Worm (Caenorhabditis elegans) whole organism, L4 larva: ENCODE measurements around the gene pho-8.

Source experiments
- F26F4.8 ChIP-seq: fragments of 200-800 bp; sonication (Bioruptor generic); conservative IDR thresholded peaks from 2 replicates; pipeline ENCODE4 v1.3.6; 2022; ENCODE audit warnings: missing genetic modification characterization, missing compliant biosample characterization
- F37D6.2 ChIP-seq: sonication (generic microtip); optimal IDR thresholded peaks from 2 replicates; lab custom pipeline; 2016; ENCODE audit warnings: mild to moderate bottlenecking, missing genetic modification characterization, missing compliant biosample characterization
- F49E8.2 ChIP-seq: sonication (generic microtip); optimal IDR thresholded peaks from 2 replicates; lab custom pipeline; 2016; ENCODE audit warnings: missing compliant biosample characterization, mild to moderate bottlenecking, missing genetic modification characterization, borderline replicate concordance
- T20F7.1 ChIP-seq: fragments of 200-800 bp; sonication (Bioruptor generic); optimal IDR thresholded peaks from 2 replicates; lab custom pipeline; 2018; ENCODE audit warnings: mild to moderate bottlenecking, missing genetic modification characterization, missing compliant biosample characterization
- Y105C5A.15 ChIP-seq: fragments of 200-800 bp; sonication (Bioruptor generic); IDR thresholded peaks from 2 replicates; pipeline ENCODE4 v1.3.6; 2022; ENCODE audit warnings: missing genetic modification characterization, missing compliant biosample characterization
- Y5F2A.4 ChIP-seq: fragments of 200-800 bp; sonication (Bioruptor generic); optimal IDR thresholded peaks from 2 replicates; lab custom pipeline; 2018; ENCODE audit warnings: mild to moderate bottlenecking, missing genetic modification characterization, missing compliant biosample characterization
- ZK337.2 ChIP-seq: fragments of 200-800 bp; sonication (Bioruptor generic); IDR thresholded peaks from 2 replicates; pipeline ENCODE4 v1.3.6; 2022; ENCODE audit warnings: missing genetic modification reagents, missing genetic modification characterization, missing compliant biosample characterization
- aha-1 ChIP-seq: fragments of 150-350 bp; peaks from one replicate; lab custom pipeline; 2014; ENCODE audit warnings: missing biosample characterization, missing genetic modification characterization
- aly-2 ChIP-seq: sonication (generic microtip); optimal IDR thresholded peaks from 2 replicates; lab custom pipeline; 2018; ENCODE audit warnings: missing biosample characterization, missing genetic modification characterization
- arid-1 ChIP-seq: fragments of 200-800 bp; sonication (Bioruptor generic); conservative IDR thresholded peaks from 2 replicates; pipeline ENCODE4 v1.3.6; 2022; ENCODE audit warnings: missing genetic modification reagents, missing genetic modification characterization, missing compliant biosample characterization
- ceh-20 ChIP-seq: fragments of 200-800 bp; sonication (Bioruptor generic); IDR thresholded peaks from 2 replicates; pipeline ENCODE4 v1.3.6; 2022; ENCODE audit warnings: missing genetic modification reagents, missing genetic modification characterization, missing compliant biosample characterization
- ceh-62 ChIP-seq: sonication (generic microtip); optimal IDR thresholded peaks from 2 replicates; lab custom pipeline; 2017; ENCODE audit warnings: missing biosample characterization, missing genetic modification characterization
- cey-2 ChIP-seq: sonication (generic microtip); optimal IDR thresholded peaks from 3 replicates; lab custom pipeline; 2017; ENCODE audit warnings: missing genetic modification characterization, mild to moderate bottlenecking, missing compliant biosample characterization, antibody characterized with exemption, borderline replicate concordance; ENCODE audit not compliant: insufficient read depth
- ctbp-1 ChIP-seq: fragments of 200-800 bp; sonication (Bioruptor generic); IDR thresholded peaks from 2 replicates; pipeline ENCODE4 v1.3.6; 2022; ENCODE audit warnings: missing genetic modification reagents, missing genetic modification characterization, missing compliant biosample characterization
- daf-12 ChIP-seq: fragments of 150-350 bp; optimal IDR thresholded peaks from 2 replicates; lab custom pipeline; 2014; ENCODE audit warnings: missing biosample characterization, missing genetic modification reagents, missing genetic modification characterization
- dmd-6 ChIP-seq: fragments of 200-800 bp; sonication (Bioruptor generic); IDR thresholded peaks from 2 replicates; pipeline ENCODE4 v1.3.6; 2022; ENCODE audit warnings: missing genetic modification reagents, missing genetic modification characterization, missing compliant biosample characterization
- dmd-9 ChIP-seq: fragments of 200-800 bp; sonication (Bioruptor generic); IDR thresholded peaks from 2 replicates; pipeline ENCODE4 v1.3.6; 2022; ENCODE audit warnings: missing genetic modification reagents, missing genetic modification characterization, missing compliant biosample characterization
- dve-1 ChIP-seq: sonication (generic microtip); optimal IDR thresholded peaks from 2 replicates; lab custom pipeline; 2017; ENCODE audit warnings: antibody characterized with exemption, mild to moderate bottlenecking, missing genetic modification characterization, missing compliant biosample characterization; ENCODE audit not compliant: insufficient read depth
- egl-27 ChIP-seq: sonication (generic microtip); optimal IDR thresholded peaks from 3 replicates; lab custom pipeline; 2017; ENCODE audit warnings: missing biosample characterization, missing genetic modification reagents, missing genetic modification characterization
- gei-8 ChIP-seq: fragments of 200-800 bp; sonication (Bioruptor generic); optimal IDR thresholded peaks from 2 replicates; lab custom pipeline; 2018; ENCODE audit warnings: mild to moderate bottlenecking, missing genetic modification characterization, missing compliant biosample characterization
- hlh-30 ChIP-seq: sonication (generic microtip); optimal IDR thresholded peaks from 2 replicates; lab custom pipeline; 2017; ENCODE audit warnings: antibody characterized with exemption, mild to moderate bottlenecking, missing genetic modification characterization, missing compliant biosample characterization; ENCODE audit not compliant: insufficient read depth
- hmg-1.1 ChIP-seq: fragments of 200-800 bp; sonication (Bioruptor generic); IDR thresholded peaks from 2 replicates; pipeline ENCODE4 v1.3.6; 2022; ENCODE audit warnings: missing genetic modification reagents, missing genetic modification characterization, missing compliant biosample characterization
- lsy-2 ChIP-seq, 2 experiments: fragments of 150-350 bp in 1 of 2; sonication (generic microtip) in 1 of 2; optimal IDR thresholded peaks; 2 replicates each; lab custom pipeline; 2014 to 2017; ENCODE audit warnings: missing biosample characterization in 2 of 2, missing genetic modification characterization in 2 of 2
- mdl-1 ChIP-seq, 2 experiments: fragments of 150-350 bp in 1 of 2; sonication (generic microtip) in 1 of 2; optimal IDR thresholded peaks; 2 replicates each; lab custom pipeline; 2014 to 2017; ENCODE audit warnings: missing biosample characterization in 2 of 2, missing genetic modification characterization in 2 of 2
- mep-1 ChIP-seq: fragments of 150-350 bp; sonication (generic microtip); optimal IDR thresholded peaks from 3 replicates; lab custom pipeline; 2014; ENCODE audit warnings: missing biosample characterization, missing genetic modification characterization
- nhr-237 ChIP-seq: sonication (generic microtip); optimal IDR thresholded peaks from 2 replicates; lab custom pipeline; 2017; ENCODE audit warnings: missing biosample characterization, missing genetic modification characterization
- nhr-25 ChIP-seq: sonication (generic microtip); optimal IDR thresholded peaks from 2 replicates; lab custom pipeline; 2017; ENCODE audit warnings: missing genetic modification characterization, mild to moderate bottlenecking, missing compliant biosample characterization, antibody characterized with exemption, moderate library complexity, borderline replicate concordance; ENCODE audit not compliant: insufficient read depth
- nhr-28 ChIP-seq: fragments of 150-350 bp; optimal IDR thresholded peaks from 2 replicates; lab custom pipeline; 2014; ENCODE audit warnings: missing biosample characterization, missing genetic modification characterization
- nhr-48 ChIP-seq: sonication (generic microtip); optimal IDR thresholded peaks from 2 replicates; lab custom pipeline; 2016; ENCODE audit warnings: mild to moderate bottlenecking, missing genetic modification characterization, missing compliant biosample characterization
- rbr-2 ChIP-seq: sonication (generic microtip); optimal IDR thresholded peaks from 2 replicates; lab custom pipeline; 2016; ENCODE audit warnings: missing genotype, missing genetic modification characterization, missing compliant biosample characterization
- snpc-1.2 ChIP-seq: fragments of 200-800 bp; sonication (Bioruptor generic); IDR thresholded peaks from 2 replicates; pipeline ENCODE4 v1.3.6; 2022; ENCODE audit warnings: missing genetic modification reagents, missing genetic modification characterization, missing compliant biosample characterization
- unc-62 ChIP-seq, 3 experiments: fragments of 150-350 bp in 1 of 3; sonication (generic microtip); optimal IDR thresholded peaks in 2 of 3; peaks in 1 of 3; 1 replicate in 1 of 3; 2 replicates in 2 of 3; lab custom pipeline; 2014 to 2017; ENCODE audit warnings: missing biosample characterization in 3 of 3, missing genetic modification characterization in 3 of 3, missing genetic modification reagents in 3 of 3, missing genotype in 1 of 3
- zag-1 ChIP-seq: fragments of 150-350 bp; optimal IDR thresholded peaks from 2 replicates; lab custom pipeline; 2014; ENCODE audit warnings: missing biosample characterization, missing genetic modification characterization
- ztf-7 ChIP-seq: fragments of 150-350 bp; optimal IDR thresholded peaks from 2 replicates; lab custom pipeline; 2014; ENCODE audit warnings: missing biosample characterization, missing genetic modification characterization

The pho-8 gene

DNA sequence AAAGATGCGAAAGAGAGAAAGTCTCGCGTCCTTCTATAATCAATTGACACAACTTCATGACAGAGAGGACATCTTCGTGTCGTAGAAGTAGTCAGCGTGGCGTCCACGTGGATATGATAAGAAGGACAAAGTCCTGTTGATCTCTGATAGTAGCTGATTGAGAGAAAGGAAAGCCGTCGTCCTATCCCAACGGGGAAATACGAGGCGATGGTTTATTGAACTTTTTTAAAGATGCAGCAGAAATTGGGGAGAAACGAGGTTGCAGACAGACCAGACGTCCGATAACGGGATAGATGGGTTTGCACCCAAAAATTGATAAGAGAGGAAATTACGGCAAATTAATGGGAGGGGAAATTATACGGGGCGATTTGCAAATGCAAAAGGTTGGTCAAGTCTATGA, 30.9 kb upstream of the pho-8 start (continued):
- TF ChIP-seq Y105C5A.15 (GFP tag; lab: Robert Waterston, UW): no peak
- TF ChIP-seq F26F4.8 (GFP tag; lab: Robert Waterston, UW): no peak
- no peak for TF ChIP-seq Y5F2A.4 (GFP tag; lab: Kevin White, UChicago)
- peak; percentile 83 to 94 for TF ChIP-seq mdl-1 (tag; optimal IDR thresholded peaks at IDR 0.05; lab: Kevin White, UChicago)
- TF ChIP-seq hmg-1.1 (GFP tag; lab: Robert Waterston, UW): 0 out of 2 replicates have a peak, but pooled peaks have one; percentile 11
- TF ChIP-seq zag-1: no peak
- no peak for TF ChIP-seq arid-1 (GFP tag; lab: Robert Waterston, UW)
- no peak for TF ChIP-seq snpc-1.2
- TF ChIP-seq cey-2 (tag; lab: Kevin White, UChicago): peak; percentile 94
- no peak for TF ChIP-seq daf-12 (tag; lab: Kevin White, UChicago)
- TF ChIP-seq gei-8: peak; percentile 86
- no peak for TF ChIP-seq aly-2
- no peak for TF ChIP-seq ztf-7 (tag; lab: Kevin White, UChicago)
- peak; percentile 98 for TF ChIP-seq nhr-48 (tag; lab: Kevin White, UChicago)

- TF ChIP-seq gei-8 (peak; percentile 55), cey-2 (tag; lab: Kevin White, UChicago) (peak; percentile 37), nhr-48 (tag; lab: Kevin White, UChicago) (peak; percentile 8), hlh-30 (tag; lab: Kevin White, UChicago) (peak; percentile 72), dmd-6 (GFP tag; lab: Robert Waterston, UW) (peak; percentile 70), nhr-28 (tag; lab: Kevin White, UChicago) (peak; percentile 49), nhr-237 (no peak), ZK337.2 (GFP tag; lab: Robert Waterston, UW) (no peak), ctbp-1 (GFP tag; lab: Robert Waterston, UW) (no peak), daf-12 (tag; lab: Kevin White, UChicago) (no peak), dve-1 (tag; lab: Kevin White, UChicago) (peak; percentile 28), F37D6.2 (tag; lab: Kevin White, UChicago) (no peak), rbr-2 (tag; lab: Kevin White, UChicago) (no peak), egl-27 (tag; lab: Kevin White, UChicago) (no peak), lsy-2 (tag; optimal IDR thresholded peaks at IDR 0.05; lab: Kevin White, UChicago) (peak in 1 of 2 experiments; percentile 48), ceh-62 (no peak), mdl-1 (tag; optimal IDR thresholded peaks at IDR 0.05; lab: Kevin White, UChicago) (peak in 1 of 2 experiments; percentile 63), T20F7.1 (GFP tag; lab: Kevin White, UChicago) (no peak), ceh-20 (GFP tag; lab: Robert Waterston, UW) (peak; percentile 66; the same call in 1 of the 2 replicates), nhr-25 (peak; percentile 33), mep-1 (tag; lab: Kevin White, UChicago) (no peak), ztf-7 (tag; lab: Kevin White, UChicago) (peak; percentile 78)
These were observed 29.9 kb upstream of the pho-8 start for ce11 chrV:11803518-11803994.

ce11 chrV:11809935-11810334, 23.5 kb upstream of the pho-8 start:
- peak; percentile 77 for TF ChIP-seq aha-1
- no peak for TF ChIP-seq dmd-9 (GFP tag; lab: Robert Waterston, UW)

DNA sequence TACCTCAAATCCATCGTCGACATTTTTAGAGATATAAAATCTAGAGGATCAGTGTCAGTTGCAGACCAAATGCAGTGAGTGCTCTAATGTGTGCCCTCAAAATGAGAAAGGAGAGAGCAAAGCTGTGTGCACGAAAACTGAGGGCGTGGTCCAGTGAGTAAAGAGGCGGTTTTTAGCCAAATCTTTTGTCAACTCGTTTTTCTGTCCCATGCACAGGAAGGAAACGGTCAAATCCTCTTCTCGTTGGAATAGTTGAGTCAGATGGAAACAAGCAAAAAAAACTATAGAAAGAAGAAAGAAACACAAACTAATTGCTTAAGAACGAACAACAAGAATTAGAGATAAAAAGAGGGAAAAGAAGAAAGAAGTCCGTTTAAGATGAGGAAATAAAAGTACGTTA, 21.5 kb upstream of the pho-8 start, which contains the start of gene D2023.3:
TSS of gene D2023.3 (minus strand) at position 101 of the 400 bp plus-strand sequence.
- TF ChIP-seq F49E8.2 (no peak), unc-62 (GFP tag; optimal IDR thresholded peaks at IDR 0.05 in 1 of 2; lab: Kevin White, UChicago) (peak in 1 of 2 experiments; percentile 72), unc-62 (tag; optimal IDR thresholded peaks at IDR 0.05; lab: Kevin White, UChicago) (no peak)
